Worm (Caenorhabditis elegans) whole organism, midembryonic: Measurements from ENCODE around the gene pgph-2.

Experiments
- T22C8.4 ChIP-seq: fragments of 200-800 bp; sonication (Bioruptor generic); IDR thresholded peaks from 2 replicates; pipeline ENCODE4 v1.3.6; 2022; ENCODE audit warnings: missing genetic modification characterization, missing compliant biosample characterization
- cog-1 ChIP-seq: sonication (generic microtip); optimal IDR thresholded peaks from 2 replicates; lab custom pipeline; 2016; ENCODE audit warnings: missing genetic modification characterization, missing compliant biosample characterization
- flt-1 ChIP-seq: fragments of 200-800 bp; sonication (Bioruptor generic); IDR thresholded peaks from 2 replicates; pipeline ENCODE4 v1.3.6; 2022; ENCODE audit warnings: missing genetic modification characterization, missing compliant biosample characterization
- klf-2 ChIP-seq: fragments of 200-800 bp; sonication (Bioruptor generic); conservative IDR thresholded peaks from 2 replicates; pipeline ENCODE4 v1.3.6; 2022; ENCODE audit warnings: missing genetic modification reagents, missing genetic modification characterization, missing compliant biosample characterization
- med-1 ChIP-seq: sonication (generic microtip); optimal IDR thresholded peaks from 2 replicates; lab custom pipeline; 2017; ENCODE audit warnings: missing genetic modification characterization, mild to moderate bottlenecking, missing compliant biosample characterization, antibody characterized with exemption, missing genetic modification reagents; ENCODE audit not compliant: insufficient read depth
- ref-1 ChIP-seq: fragments of 200-800 bp; sonication (Bioruptor generic); conservative IDR thresholded peaks from 2 replicates; pipeline ENCODE4 v1.3.6; 2022; ENCODE audit warnings: missing genetic modification reagents, missing genetic modification characterization, missing compliant biosample characterization
- tab-1 ChIP-seq: fragments of 200-800 bp; sonication (Bioruptor generic); IDR thresholded peaks from 2 replicates; pipeline ENCODE4 v1.3.6; 2022; ENCODE audit warnings: missing genetic modification characterization, missing compliant biosample characterization
- ztf-23 ChIP-seq: fragments of 200-800 bp; sonication (Bioruptor generic); IDR thresholded peaks from 2 replicates; pipeline ENCODE4 v1.3.6; 2022; ENCODE audit warnings: missing genetic modification reagents, missing genetic modification characterization, missing compliant biosample characterization
- ztf-29 ChIP-seq: fragments of 200-800 bp; sonication (Bioruptor generic); IDR thresholded peaks from 2 replicates; pipeline ENCODE4 v1.3.6; 2022; ENCODE audit warnings: missing genetic modification reagents, missing genetic modification characterization, missing compliant biosample characterization

DNA sequence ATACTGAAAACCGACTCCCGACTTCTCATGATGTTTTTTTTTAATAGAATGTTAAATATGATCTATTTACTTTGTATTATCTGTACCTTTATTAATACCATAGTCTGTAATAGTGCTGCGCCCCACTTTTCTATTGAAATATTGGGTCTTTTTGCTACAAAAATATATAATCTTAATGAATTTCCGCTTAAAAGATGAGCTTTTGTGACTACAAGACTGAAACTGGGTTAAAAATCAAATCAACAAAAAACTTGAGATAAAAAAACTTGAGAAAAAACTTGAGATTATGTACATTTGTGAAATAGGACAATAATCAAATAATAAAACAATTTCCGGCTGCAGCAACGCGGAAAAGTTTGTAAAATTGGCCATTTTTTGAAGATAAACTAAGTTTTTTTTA is 34.1 kb upstream of the pgph-2 start, which contains the start of gene K09H11.15:
- TF ChIP-seq tab-1 (GFP tag; lab: Robert Waterston, UW) (no peak), flt-1 (no peak), cog-1 (no peak), ref-1 (GFP tag; lab: Robert Waterston, UW) (no peak), klf-2 (GFP tag; lab: Robert Waterston, UW) (no peak), ztf-23 (GFP tag; lab: Robert Waterston, UW) (no peak), med-1 (no peak), T22C8.4 (no peak), ztf-29 (GFP tag; lab: Robert Waterston, UW) (no peak)
